Fruit fly (Drosophila melanogaster): ENCODE data around the gene barc.

Gene barc

dm6 chr3L:21385699-21386098, 47.2 kb downstream of the barc start:
- TF ChIP-seq CG11617 (GFP tag; optimal IDR thresholded peaks at IDR 0.05): no peak
- TF ChIP-seq toe (GFP tag; optimal IDR thresholded peaks at IDR 0.05): no peak
- no peak for TF ChIP-seq Crg-1 (GFP tag; optimal IDR thresholded peaks at IDR 0.05)
- no peak for TF ChIP-seq Clk (GFP tag; optimal IDR thresholded peaks at IDR 0.05)
- TF ChIP-seq pad (GFP tag; optimal IDR thresholded peaks at IDR 0.05): no peak
- TF ChIP-seq CG7101 (tag; optimal IDR thresholded peaks at IDR 0.05): no peak
- TF ChIP-seq Mnt (GFP tag; optimal IDR thresholded peaks at IDR 0.05): no peak
- TF ChIP-seq bab1 (GFP tag; optimal IDR thresholded peaks at IDR 0.05): no peak
- TF ChIP-seq CG7045 (GFP tag; optimal IDR thresholded peaks at IDR 0.05): no peak
- TF ChIP-seq CG5204 (GFP tag; optimal IDR thresholded peaks at IDR 0.05): no peak
- no peak for TF ChIP-seq CG12768 (GFP tag; optimal IDR thresholded peaks at IDR 0.05)
- TF ChIP-seq CG1620 (GFP tag; optimal IDR thresholded peaks at IDR 0.05): no peak
- no peak for TF ChIP-seq Hr96 (GFP tag; optimal IDR thresholded peaks at IDR 0.05)
- no peak for TF ChIP-seq CG33017 (tag; optimal IDR thresholded peaks at IDR 0.05)
- no peak for TF ChIP-seq cnc (optimal IDR thresholded peaks at IDR 0.05)
- no peak for TF ChIP-seq CG14711 (tag; optimal IDR thresholded peaks at IDR 0.05)

DNA sequence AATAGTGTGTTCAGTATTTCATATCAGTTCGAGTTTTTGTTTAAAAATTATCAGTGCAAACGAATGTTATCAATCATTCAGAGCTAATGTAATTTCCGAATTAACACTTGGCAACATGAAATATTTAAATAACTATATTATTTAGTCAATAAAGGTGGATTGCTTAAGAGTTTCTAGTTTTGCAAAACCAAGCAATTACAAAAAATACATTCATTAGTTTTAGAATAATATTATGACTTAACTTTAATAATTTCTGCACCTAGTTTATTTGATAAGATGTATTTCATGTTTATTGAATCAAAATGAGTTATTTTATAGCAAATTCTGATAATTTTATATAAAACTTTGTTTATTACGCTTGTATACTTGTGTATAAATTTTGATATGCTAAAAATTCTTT, 49.5 kb downstream of the barc start:
- TF ChIP-seq CG12768 (GFP tag; optimal IDR thresholded peaks at IDR 0.05) (no peak), pad (GFP tag; optimal IDR thresholded peaks at IDR 0.05) (no peak), CG33017 (tag; optimal IDR thresholded peaks at IDR 0.05) (peak; percentile 37), Hr96 (GFP tag; optimal IDR thresholded peaks at IDR 0.05) (no peak), CG5204 (GFP tag; optimal IDR thresholded peaks at IDR 0.05) (no peak), Mnt (GFP tag; optimal IDR thresholded peaks at IDR 0.05) (no peak), CG14711 (tag; optimal IDR thresholded peaks at IDR 0.05) (peak; percentile 54), bab1 (GFP tag; optimal IDR thresholded peaks at IDR 0.05) (no peak), tj (GFP tag; optimal IDR thresholded peaks at IDR 0.05) (no peak), CG7045 (GFP tag; optimal IDR thresholded peaks at IDR 0.05) (no peak), Clk (GFP tag; optimal IDR thresholded peaks at IDR 0.05) (no peak), Crg-1 (GFP tag; optimal IDR thresholded peaks at IDR 0.05) (no peak), cnc (optimal IDR thresholded peaks at IDR 0.05) (no peak), CG1620 (GFP tag; optimal IDR thresholded peaks at IDR 0.05) (no peak), kay (GFP tag; ENCODE audit: borderline replicate concordance) (no peak), CG11617 (GFP tag; optimal IDR thresholded peaks at IDR 0.05) (no peak), cic (GFP tag; optimal IDR thresholded peaks at IDR 0.05) (no peak), ovo (GFP tag; optimal IDR thresholded peaks at IDR 0.05) (no peak), CG7101 (tag; optimal IDR thresholded peaks at IDR 0.05) (peak; percentile 28), toe (GFP tag; optimal IDR thresholded peaks at IDR 0.05) (no peak)

DNA sequence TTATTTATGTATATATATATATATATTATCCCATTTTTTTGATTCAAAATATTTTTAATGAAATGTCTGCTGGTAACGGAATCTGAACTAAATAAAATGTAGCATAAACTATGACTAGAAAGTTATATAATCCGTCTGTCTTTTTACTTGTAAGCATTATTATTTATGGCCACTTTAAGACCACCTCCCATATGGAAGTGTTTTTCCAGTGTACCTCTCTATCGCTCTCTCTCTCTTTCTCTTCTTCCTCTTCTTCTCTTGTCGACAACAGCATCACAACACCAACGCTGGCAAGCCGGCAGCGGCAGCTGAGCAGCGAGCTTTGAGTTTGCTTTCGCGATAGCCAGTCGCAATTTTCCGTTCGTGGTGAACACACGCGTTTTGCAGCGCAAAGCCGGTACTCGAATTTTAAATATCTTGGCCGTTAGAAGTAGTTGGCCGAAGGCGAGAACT, 50.8 kb downstream of the barc start, which contains the start of gene rgn:
TSS of gene rgn (plus strand) at position 344 of the 453 bp plus-strand sequence.
- TF ChIP-seq CG11617 (GFP tag; optimal IDR thresholded peaks at IDR 0.05): peak; percentile 57
- TF ChIP-seq cic (GFP tag; optimal IDR thresholded peaks at IDR 0.05): no peak
- peak; percentile 42 for TF ChIP-seq CG12768 (GFP tag; optimal IDR thresholded peaks at IDR 0.05)
- peak; percentile 56 for TF ChIP-seq CG14711 (tag; optimal IDR thresholded peaks at IDR 0.05)
- peak; percentile 59 for TF ChIP-seq CG33017 (tag; optimal IDR thresholded peaks at IDR 0.05)
- no peak for TF ChIP-seq cnc (optimal IDR thresholded peaks at IDR 0.05)
- peak; percentile 66 for TF ChIP-seq CG7045 (GFP tag; optimal IDR thresholded peaks at IDR 0.05)
- TF ChIP-seq CG7101 (tag; optimal IDR thresholded peaks at IDR 0.05): peak; percentile 33
- TF ChIP-seq Hr96 (GFP tag; optimal IDR thresholded peaks at IDR 0.05): peak; percentile 31
- TF ChIP-seq Clk (GFP tag; optimal IDR thresholded peaks at IDR 0.05): no peak
- TF ChIP-seq toe (GFP tag; optimal IDR thresholded peaks at IDR 0.05): peak; percentile 9
- TF ChIP-seq pad (GFP tag; optimal IDR thresholded peaks at IDR 0.05): peak; percentile 35
- TF ChIP-seq CG5204 (GFP tag; optimal IDR thresholded peaks at IDR 0.05): peak; percentile 28
- no peak for TF ChIP-seq Crg-1 (GFP tag; optimal IDR thresholded peaks at IDR 0.05)
- peak; percentile 11 for TF ChIP-seq CG1620 (GFP tag; optimal IDR thresholded peaks at IDR 0.05)
- TF ChIP-seq bab1 (GFP tag; optimal IDR thresholded peaks at IDR 0.05): peak; percentile 38
- TF ChIP-seq Mnt (GFP tag; optimal IDR thresholded peaks at IDR 0.05): peak; percentile 51
- peak; percentile 39 for TF ChIP-seq tj (GFP tag; optimal IDR thresholded peaks at IDR 0.05)
- TF ChIP-seq kay (GFP tag; ENCODE audit: borderline replicate concordance): no peak
- TF ChIP-seq ovo (GFP tag; optimal IDR thresholded peaks at IDR 0.05): no peak

dm6 chr3L:21381746-21382145, 51.2 kb downstream of the barc start:
- TF ChIP-seq CG7045 (GFP tag; optimal IDR thresholded peaks at IDR 0.05) (no peak), tj (GFP tag; optimal IDR thresholded peaks at IDR 0.05) (no peak), Mnt (GFP tag; optimal IDR thresholded peaks at IDR 0.05) (no peak), ovo (GFP tag; optimal IDR thresholded peaks at IDR 0.05) (no peak), bab1 (GFP tag; optimal IDR thresholded peaks at IDR 0.05) (no peak), CG11617 (GFP tag; optimal IDR thresholded peaks at IDR 0.05) (no peak), Hr96 (GFP tag; optimal IDR thresholded peaks at IDR 0.05) (no peak), cnc (optimal IDR thresholded peaks at IDR 0.05) (no peak), CG1620 (GFP tag; optimal IDR thresholded peaks at IDR 0.05) (no peak), CG14711 (tag; optimal IDR thresholded peaks at IDR 0.05) (no peak), CG33017 (tag; optimal IDR thresholded peaks at IDR 0.05) (no peak), Crg-1 (GFP tag; optimal IDR thresholded peaks at IDR 0.05) (no peak), toe (GFP tag; optimal IDR thresholded peaks at IDR 0.05) (no peak), cic (GFP tag; optimal IDR thresholded peaks at IDR 0.05) (no peak), pad (GFP tag; optimal IDR thresholded peaks at IDR 0.05) (no peak), kay (GFP tag; ENCODE audit: borderline replicate concordance) (no peak)

DNA sequence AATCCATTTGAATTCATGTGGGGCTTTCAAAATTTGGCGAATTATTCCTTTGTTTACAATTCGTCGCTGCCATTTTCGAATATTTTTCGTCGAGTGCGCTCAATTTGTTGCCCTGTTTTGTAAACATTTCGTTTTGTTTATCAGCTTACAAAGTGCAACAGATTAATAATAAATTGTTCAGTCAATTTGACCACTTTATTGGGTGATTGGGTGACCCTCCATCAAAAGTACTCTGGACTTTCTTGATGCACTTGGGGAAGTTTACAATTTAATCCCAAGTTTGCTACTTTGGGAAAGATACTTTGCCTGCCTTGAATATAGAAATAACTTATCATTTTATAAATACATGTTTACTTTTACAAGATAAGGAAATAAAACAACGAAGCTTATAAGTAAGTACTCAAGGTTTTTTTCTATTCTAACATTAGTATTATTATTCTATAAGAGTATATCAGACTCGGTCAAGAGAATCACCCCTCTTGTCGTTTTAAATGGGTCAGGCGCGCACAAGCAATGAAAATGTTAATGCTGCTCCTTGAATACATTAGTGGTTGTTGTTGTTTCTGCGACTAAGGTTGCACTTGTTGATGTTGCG, 52.3 kb downstream of the barc start:
- TF ChIP-seq CG7045 (GFP tag; optimal IDR thresholded peaks at IDR 0.05) (no peak), cic (GFP tag; optimal IDR thresholded peaks at IDR 0.05) (no peak), kay (GFP tag; ENCODE audit: borderline replicate concordance) (peak; percentile 52)

- TF ChIP-seq CG1620 (GFP tag; optimal IDR thresholded peaks at IDR 0.05): no peak
- TF ChIP-seq ovo (GFP tag; optimal IDR thresholded peaks at IDR 0.05): no peak
- TF ChIP-seq kay (GFP tag; ENCODE audit: borderline replicate concordance): no peak
- no peak for TF ChIP-seq cnc (optimal IDR thresholded peaks at IDR 0.05)
- TF ChIP-seq Mnt (GFP tag; optimal IDR thresholded peaks at IDR 0.05): no peak
- TF ChIP-seq bab1 (GFP tag; optimal IDR thresholded peaks at IDR 0.05): no peak
- no peak for TF ChIP-seq Crg-1 (GFP tag; optimal IDR thresholded peaks at IDR 0.05)
- TF ChIP-seq CG7045 (GFP tag; optimal IDR thresholded peaks at IDR 0.05): no peak
Observed at dm6 chr3L:21380126-21380525, 52.8 kb downstream of the barc start.
